Worm (Caenorhabditis elegans) whole organism, late embryonic: ENCODE data around the gene oac-22.

ENCODE experiments used
- ama-1 ChIP-seq: fragments of 150-350 bp; optimal IDR thresholded peaks from 2 replicates; lab custom pipeline; 2014
- npax-4 ChIP-seq: sonication (generic microtip); optimal IDR thresholded peaks from 2 replicates; lab custom pipeline; 2016; ENCODE audit warnings: missing genetic modification characterization, missing compliant biosample characterization

- TF ChIP-seq npax-4, result no peak
- no peak for TF ChIP-seq ama-1
These were observed 14.5 kb downstream of the oac-22 start, which contains the start of gene srz-62 for ce11 chrIV:3899719-3900554.
